Fruit fly (Drosophila melanogaster): ENCODE results near the gene aay.

Gene aay

DNA sequence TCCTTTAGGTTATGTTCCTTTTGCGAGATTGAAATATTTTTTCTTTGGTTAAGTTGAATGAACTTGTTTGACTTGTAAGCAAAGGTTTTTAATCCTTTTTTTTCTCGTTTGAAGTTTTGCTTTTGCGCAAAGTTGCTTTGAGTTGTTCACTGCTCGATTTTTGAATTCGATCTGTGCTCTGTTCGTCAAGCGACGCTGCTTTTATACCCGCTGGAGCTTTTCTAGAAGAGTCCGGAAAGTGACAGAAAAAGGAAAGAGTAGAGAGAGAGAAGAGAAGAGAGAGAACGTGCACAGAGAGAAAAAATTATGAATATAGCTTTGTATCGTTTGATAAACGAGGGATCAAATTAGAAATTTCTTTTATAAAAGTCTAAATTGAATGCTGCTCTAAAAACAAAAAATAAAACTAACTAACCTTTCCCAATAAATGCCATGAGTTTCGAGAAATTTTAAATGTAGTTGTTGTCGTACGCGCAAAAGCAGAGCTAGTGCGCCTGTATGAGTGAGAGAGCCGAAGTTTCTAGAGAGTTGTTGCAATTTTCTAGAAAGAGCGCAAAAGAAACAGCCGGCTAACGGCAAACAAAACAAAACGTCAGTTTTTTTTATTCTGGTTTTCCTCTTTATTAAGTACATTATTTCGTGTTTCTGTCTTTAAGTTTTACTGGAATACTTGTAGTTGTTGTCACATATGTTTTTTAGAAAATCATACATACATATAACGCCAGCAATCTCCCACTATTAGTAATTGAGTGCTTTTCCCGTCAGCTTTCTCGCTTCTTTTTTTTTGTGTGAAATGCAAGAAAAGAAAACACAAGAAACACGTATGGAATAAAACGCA, 45.6 kb upstream of the aay start, which contains the start of gene Hsp26 (continued):
- TF ChIP-seq Meics (GFP tag; optimal IDR thresholded peaks at IDR 0.05), result peak; percentile 80
- TF ChIP-seq Ptx1 (GFP tag; IDR thresholded peaks at IDR 0.05), result peak; percentile 87
- TF ChIP-seq Hr78 (GFP tag; optimal IDR thresholded peaks at IDR 0.05), result peak in 1 of 2 experiments; percentile 64
- TF ChIP-seq Xrp1 (GFP tag; IDR thresholded peaks at IDR 0.05), result peak; percentile 91
- TF ChIP-seq ssp (GFP tag; IDR thresholded peaks at IDR 0.05), result peak; percentile 66

DNA sequence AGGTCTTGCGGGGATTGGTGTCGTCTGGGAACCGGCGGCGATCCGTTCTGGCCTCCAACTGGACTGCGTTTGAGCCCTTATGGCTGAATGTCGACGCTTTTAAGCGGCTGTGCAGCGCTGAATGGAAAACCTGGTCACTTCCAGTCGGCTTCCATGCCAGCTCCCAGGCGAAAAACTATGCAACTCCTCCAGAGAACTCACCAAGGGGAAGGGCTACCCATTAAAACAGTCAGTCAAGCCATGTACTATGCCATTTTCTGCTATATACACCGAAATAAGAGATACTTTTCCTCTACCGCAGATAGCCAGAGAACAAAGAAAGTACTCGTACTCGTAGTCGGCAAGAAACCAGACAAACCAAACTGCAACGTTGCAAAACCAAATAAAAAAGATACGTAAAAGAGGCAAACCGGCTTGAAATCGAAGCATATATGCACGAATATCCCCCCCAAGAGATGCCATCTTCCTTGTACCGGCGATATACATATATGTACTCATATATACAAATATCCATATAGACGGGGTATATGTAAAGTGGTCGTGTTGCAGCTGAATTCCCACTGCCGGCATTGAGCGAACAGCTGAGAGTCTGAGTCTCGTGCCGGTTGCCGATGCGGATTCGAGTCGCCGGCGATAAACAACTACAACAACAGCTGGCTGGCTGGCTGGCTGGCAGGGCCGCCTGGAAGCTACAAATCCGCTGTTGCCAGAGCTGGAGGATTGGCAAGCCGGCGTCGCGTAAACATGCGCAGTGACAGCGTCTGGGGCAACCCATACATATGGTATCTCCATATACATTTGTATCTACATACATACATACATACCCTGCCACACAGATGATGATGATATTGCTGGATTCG, 43.3 kb upstream of the aay start, which contains the start of gene Hsp67Ba:
Gene Hsp67Ba (minus strand): TSS at position 51 of the 860 bp plus-strand sequence.
- TF ChIP-seq B-H2 (GFP tag; optimal IDR thresholded peaks at IDR 0.05), result peak; percentile 24
- no peak for TF ChIP-seq Side (GFP tag; optimal IDR thresholded peaks at IDR 0.05)
- peak; percentile 17 for TF ChIP-seq CG10543 (GFP tag; optimal IDR thresholded peaks at IDR 0.05)
- peak; percentile 50 for TF ChIP-seq Med (GFP tag)
- no peak for TF ChIP-seq sug (tag; optimal IDR thresholded peaks at IDR 0.05)
- TF ChIP-seq corto (GFP tag; optimal IDR thresholded peaks at IDR 0.05), result peak; percentile 47
- no peak for TF ChIP-seq esg (GFP tag; conservative IDR thresholded peaks at IDR 0.05)
- TF ChIP-seq ewg (GFP tag; optimal IDR thresholded peaks at IDR 0.05), result peak; percentile 56
- TF ChIP-seq GATAe (GFP tag; conservative IDR thresholded peaks at IDR 0.05), result no peak
- TF ChIP-seq crp (GFP tag; optimal IDR thresholded peaks at IDR 0.05), result peak in 1 of 2 experiments; percentile 39
- no peak for TF ChIP-seq CG17186 (GFP tag; optimal IDR thresholded peaks at IDR 0.05)
- TF ChIP-seq Deaf1 (tag; optimal IDR thresholded peaks at IDR 0.05), result peak; percentile 53
- no peak for TF ChIP-seq gce (GFP tag; IDR thresholded peaks at IDR 0.05)
- peak; percentile 29; the same call in 1 of the 2 replicates for TF ChIP-seq Drgx (GFP tag; IDR thresholded peaks at IDR 0.05)
- TF ChIP-seq Sin3A (optimal IDR thresholded peaks at IDR 0.05), result no peak
- peak; percentile 34 for TF ChIP-seq Nf-YC (tag; optimal IDR thresholded peaks at IDR 0.05)
- no peak for TF ChIP-seq fu2 (GFP tag; optimal IDR thresholded peaks at IDR 0.05)
- no peak for TF ChIP-seq mam (GFP tag; optimal IDR thresholded peaks at IDR 0.05)
- peak; percentile 49 for TF ChIP-seq nom (GFP tag; optimal IDR thresholded peaks at IDR 0.05)
- no peak for TF ChIP-seq peb (GFP tag; IDR thresholded peaks at IDR 0.05)
- TF ChIP-seq D19A (tag; optimal IDR thresholded peaks at IDR 0.05), result no peak
- no peak for TF ChIP-seq CG17829 (tag; optimal IDR thresholded peaks at IDR 0.05)
- TF ChIP-seq Atf6 (GFP tag; IDR thresholded peaks at IDR 0.05), result no peak
- peak; percentile 60; the same call in 1 of the 3 replicates for TF ChIP-seq CG34422 (GFP tag; IDR thresholded peaks at IDR 0.05)
- no peak for TF ChIP-seq CG10321 (GFP tag; IDR thresholded peaks at IDR 0.05)
- TF ChIP-seq MBD-R2 (GFP tag; IDR thresholded peaks at IDR 0.05), result no peak
- TF ChIP-seq twi (tag; optimal IDR thresholded peaks at IDR 0.05), result peak; percentile 58
- TF ChIP-seq chm (GFP tag; IDR thresholded peaks at IDR 0.05), result no peak
- no peak for TF ChIP-seq CG17612 (GFP tag; IDR thresholded peaks at IDR 0.05)

- no peak for TF ChIP-seq CG6765 (GFP tag; optimal IDR thresholded peaks at IDR 0.05)
- no peak for TF ChIP-seq D19B (GFP tag; optimal IDR thresholded peaks at IDR 0.05)
- no peak for TF ChIP-seq ac (GFP tag; optimal IDR thresholded peaks at IDR 0.05)
- TF ChIP-seq CG11723 (GFP tag; optimal IDR thresholded peaks at IDR 0.05), result no peak
- no peak for TF ChIP-seq sd (tag; optimal IDR thresholded peaks at IDR 0.05)
- TF ChIP-seq Med (GFP tag), result peak; percentile 30
- no peak for TF ChIP-seq CG33557 (GFP tag; optimal IDR thresholded peaks at IDR 0.05)
- no peak for TF ChIP-seq schlank (tag; optimal IDR thresholded peaks at IDR 0.05)
- TF ChIP-seq Pdp1 (GFP tag; optimal IDR thresholded peaks at IDR 0.05), result peak in 1 of 2 experiments; percentile 16
- TF ChIP-seq disco-r (GFP tag; optimal IDR thresholded peaks at IDR 0.05), result no peak
- TF ChIP-seq Elba2 (GFP tag; optimal IDR thresholded peaks at IDR 0.05), result no peak
- peak; percentile 12 for TF ChIP-seq CG17912 (GFP tag; optimal IDR thresholded peaks at IDR 0.05)
- no peak for TF ChIP-seq CG14050 (GFP tag; IDR thresholded peaks at IDR 0.05)
- TF ChIP-seq ewg (GFP tag; optimal IDR thresholded peaks at IDR 0.05), result no peak
These were observed 42.7 kb upstream of the aay start for dm6 chr3L:9380344-9380849.

All from whole organism, embryonic.